Worm (Caenorhabditis elegans): ENCODE data around the gene rabx-5.
A peak's percentile ranks its signal among the peaks of the same experiment; 100 is the strongest.

rabx-5 gene

DNA sequence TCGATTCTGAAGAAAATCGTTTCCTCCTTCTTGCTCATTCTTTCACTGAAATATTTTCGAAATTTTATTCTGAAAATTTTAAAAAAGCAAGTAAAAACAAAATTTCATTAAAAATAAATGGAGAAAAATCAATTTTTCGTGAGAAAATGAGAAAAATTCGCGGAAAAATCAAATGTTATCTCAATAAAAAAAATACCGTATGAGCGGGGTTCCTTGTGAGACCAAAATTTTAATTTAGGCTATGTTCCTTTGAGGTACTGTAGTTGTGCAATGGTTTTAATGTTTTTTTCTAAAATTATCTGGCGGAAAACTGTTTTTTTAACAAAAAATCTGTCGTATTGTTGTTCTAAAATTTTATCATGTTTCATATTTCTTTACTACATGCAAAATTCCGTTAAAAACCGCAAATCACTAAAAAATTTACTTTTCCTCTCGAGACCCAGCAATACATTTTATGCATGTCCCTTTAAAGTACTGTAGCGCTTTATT is 5.0 kb upstream of the rabx-5 start, which contains the start of gene epg-6 (continued):
- TF ChIP-seq F55B11.4 (tag; optimal IDR thresholded peaks at IDR 0.05; ENCODE audit: borderline replicate concordance, insufficient read depth) (no peak), F22D6.2 (tag; optimal IDR thresholded peaks at IDR 0.05) (no peak), repo-1 (tag; optimal IDR thresholded peaks at IDR 0.05) (no peak), tbx-9 (tag; optimal IDR thresholded peaks at IDR 0.05; ENCODE audit: borderline replicate concordance) (no peak), dpff-1 (tag; optimal IDR thresholded peaks at IDR 0.05) (no peak), B0336.3 (GFP tag; IDR thresholded peaks at IDR 0.05) (no peak), F37B4.10 (GFP tag; IDR thresholded peaks at IDR 0.05) (no peak), sptf-2 (GFP tag; optimal IDR thresholded peaks at IDR 0.05) (no peak), cebp-2 (GFP tag; IDR thresholded peaks at IDR 0.05) (no peak), him-1 (tag; optimal IDR thresholded peaks at IDR 0.05) (peak; percentile 50), let-607 (tag; optimal IDR thresholded peaks at IDR 0.05) (no peak), lin-35 (GFP tag; optimal IDR thresholded peaks at IDR 0.05) (no peak), cebp-1 (GFP tag; IDR thresholded peaks at IDR 0.05) (no peak), cebp-1 (tag; optimal IDR thresholded peaks at IDR 0.05) (no peak), ceh-91 (GFP tag; IDR thresholded peaks at IDR 0.05) (peak; percentile 84), atf-7 (tag; optimal IDR thresholded peaks at IDR 0.05) (no peak), egrh-3 (GFP tag; IDR thresholded peaks at IDR 0.05) (no peak), C06A6.2 (GFP tag; conservative IDR thresholded peaks at IDR 0.05) (no peak), snpc-3.4 (tag; optimal IDR thresholded peaks at IDR 0.05) (peak; percentile 8), madf-8 (GFP tag; conservative IDR thresholded peaks at IDR 0.05) (peak; percentile 82), hlh-12 (tag; optimal IDR thresholded peaks at IDR 0.05) (no peak), B0019.2 (GFP tag; conservative IDR thresholded peaks at IDR 0.05) (no peak), ccch-3 (GFP tag; optimal IDR thresholded peaks at IDR 0.05) (no peak), somi-1 (GFP tag; optimal IDR thresholded peaks at IDR 0.05) (no peak), rpc-1 (optimal IDR thresholded peaks at IDR 0.05) (no peak), rpc-1 (tag; optimal IDR thresholded peaks at IDR 0.05) (no peak), sea-2 (GFP tag; IDR thresholded peaks at IDR 0.05) (no peak), attf-3 (GFP tag; conservative IDR thresholded peaks at IDR 0.05) (no peak), dpl-1 (GFP tag; optimal IDR thresholded peaks at IDR 0.05) (peak; percentile 27), ztf-28 (GFP tag; IDR thresholded peaks at IDR 0.05) (no peak), F39B2.1 (GFP tag; IDR thresholded peaks at IDR 0.05) (no peak), ztf-3 (GFP tag; optimal IDR thresholded peaks at IDR 0.05) (no peak), F10E7.11 (tag; optimal IDR thresholded peaks at IDR 0.05) (no peak), akir-1 (GFP tag; optimal IDR thresholded peaks at IDR 0.05) (no peak), zim-3 (tag; optimal IDR thresholded peaks at IDR 0.05) (no peak), bed-2 (GFP tag; IDR thresholded peaks at IDR 0.05) (no peak), snpc-4 (GFP tag; optimal IDR thresholded peaks at IDR 0.05) (no peak), snpc-4 (tag; optimal IDR thresholded peaks at IDR 0.05) (peak in 1 of 4 experiments; percentile 0), hlh-26 (GFP tag; conservative IDR thresholded peaks at IDR 0.05) (no peak), ztf-6 (GFP tag; IDR thresholded peaks at IDR 0.05) (no peak)

DNA sequence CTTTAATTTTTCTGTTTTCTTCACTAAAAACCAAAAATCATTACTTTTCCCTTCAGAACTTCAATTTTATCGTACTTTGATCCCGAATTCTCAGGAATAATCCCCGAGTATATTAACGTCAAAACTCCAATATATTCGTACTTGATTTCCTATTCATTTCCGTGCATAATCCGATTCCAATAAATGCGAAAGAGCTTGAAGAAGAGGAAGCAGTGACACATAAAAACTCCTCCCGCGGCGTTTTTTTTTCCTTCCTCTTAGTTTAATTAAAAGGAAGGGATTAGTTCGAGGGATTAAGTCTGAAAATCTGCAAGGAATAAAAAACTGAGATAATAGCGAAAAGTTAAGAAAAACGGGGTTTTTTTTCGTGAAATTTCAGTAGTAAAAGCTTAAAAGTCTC is 4.3 kb upstream of the rabx-5 start:
- TF ChIP-seq nhr-90 (tag; optimal IDR thresholded peaks at IDR 0.05) = no peak
- TF ChIP-seq sptf-2 (GFP tag; optimal IDR thresholded peaks at IDR 0.05) = no peak
- TF ChIP-seq snpc-4 (GFP tag; optimal IDR thresholded peaks at IDR 0.05) = no peak
- no peak for TF ChIP-seq snpc-4 (tag; optimal IDR thresholded peaks at IDR 0.05)
- TF ChIP-seq bed-1 (GFP tag; IDR thresholded peaks at IDR 0.05) = no peak
- TF ChIP-seq F55B11.4 (tag; optimal IDR thresholded peaks at IDR 0.05; ENCODE audit: borderline replicate concordance, insufficient read depth) = no peak
